Worm (Caenorhabditis elegans): Measurements from ENCODE around the gene srj-57.

Gene srj-57

DNA sequence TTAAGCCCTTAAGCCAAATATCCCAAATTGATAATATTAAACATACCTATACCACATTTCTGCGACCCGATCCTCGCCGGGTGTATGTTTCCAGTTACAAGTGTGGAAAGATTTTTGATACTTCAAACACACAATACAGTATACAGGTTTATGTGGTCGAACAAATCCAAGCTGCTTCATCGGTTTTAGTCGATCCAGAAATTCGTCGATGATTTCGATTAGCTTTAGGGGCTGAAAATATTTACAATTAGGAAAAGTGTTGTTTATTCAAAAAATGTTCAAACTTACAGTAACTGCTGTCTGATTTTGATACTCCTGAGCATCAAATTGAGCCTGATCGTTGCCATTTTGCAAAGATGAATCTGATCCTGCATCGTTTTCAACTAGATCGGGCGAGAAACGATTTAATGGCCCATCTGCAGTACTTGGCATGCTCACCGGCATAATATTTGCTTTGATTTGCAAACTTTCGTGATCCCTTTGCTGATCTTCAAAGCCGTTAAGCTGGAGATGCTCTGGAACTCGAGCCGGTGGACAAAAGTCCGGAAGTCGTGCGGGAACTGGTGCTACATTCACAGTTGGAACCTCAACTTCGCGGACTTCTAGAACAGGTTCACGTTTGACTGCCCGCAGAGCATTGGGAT, 20.9 kb upstream of the srj-57 start:
- TF ChIP-seq W03F9.2 (tag; optimal IDR thresholded peaks at IDR 0.05) = no peak
- no peak for TF ChIP-seq dao-5 (tag; optimal IDR thresholded peaks at IDR 0.05)
- no peak for TF ChIP-seq him-1 (tag; optimal IDR thresholded peaks at IDR 0.05)

DNA sequence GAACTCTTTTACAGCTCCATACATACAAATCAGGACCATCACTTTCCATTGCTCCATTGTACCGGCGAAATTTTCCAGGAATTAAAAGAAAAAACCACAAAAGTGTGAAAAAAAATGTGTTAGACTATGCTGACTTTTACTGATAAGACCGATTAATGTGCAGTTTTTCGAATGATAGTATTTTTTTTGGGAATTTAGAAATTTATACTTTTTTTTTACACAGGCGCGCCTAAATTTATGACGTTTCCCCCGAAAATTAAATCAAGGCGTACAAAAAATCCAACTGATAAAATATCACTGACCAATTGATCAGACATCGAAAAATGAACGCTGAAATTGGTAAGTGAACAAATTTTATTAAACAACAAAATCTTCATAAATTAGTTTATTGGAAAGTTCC, 20.0 kb upstream of the srj-57 start, which contains the start of gene folt-2:
Gene folt-2 (minus strand): TSS at position 179 of the 400 bp plus-strand sequence.
- TF ChIP-seq him-1 (tag; optimal IDR thresholded peaks at IDR 0.05) = no peak

- TF ChIP-seq him-1 (tag; optimal IDR thresholded peaks at IDR 0.05) (no peak), dao-5 (tag; optimal IDR thresholded peaks at IDR 0.05) (no peak), W03F9.2 (tag; optimal IDR thresholded peaks at IDR 0.05) (no peak)
Measured at ce11 chrV:2872947-2873346, 17.6 kb upstream of the srj-57 start.

DNA sequence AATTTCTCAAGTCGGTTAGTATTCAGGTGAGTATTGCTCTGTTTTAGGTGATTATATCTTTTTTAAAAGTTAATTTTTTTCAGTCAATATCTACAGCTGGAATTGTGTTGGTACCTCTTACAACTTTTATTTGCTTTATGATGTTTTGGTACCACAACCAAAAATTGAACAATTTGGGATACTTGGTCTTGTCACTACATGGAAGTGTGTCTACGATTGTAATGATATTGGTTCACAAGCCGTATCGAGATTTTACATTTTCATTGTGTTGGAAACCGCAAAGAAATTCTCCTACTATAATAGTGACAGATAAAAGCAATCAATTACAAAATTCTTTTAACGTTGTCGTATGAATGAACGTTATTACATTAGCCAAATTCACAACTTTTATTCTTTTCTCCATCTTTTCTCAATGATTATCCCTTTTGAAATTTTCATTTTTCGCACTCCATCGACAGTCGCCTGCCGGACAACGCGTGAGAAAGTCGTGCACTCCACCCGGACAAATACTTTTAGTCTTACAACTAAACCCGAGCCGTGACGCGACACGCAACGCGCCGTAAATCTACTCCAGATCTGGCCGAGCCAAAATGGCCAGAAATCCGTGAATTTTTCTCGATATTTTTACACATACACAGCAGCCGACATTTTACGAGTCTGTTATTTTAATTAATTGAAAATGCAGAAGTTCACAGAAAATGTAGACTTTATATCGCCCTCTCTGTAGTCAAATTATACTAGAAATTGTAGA, 16.6 kb upstream of the srj-57 start:
- no peak for TF ChIP-seq W03F9.2 (tag; optimal IDR thresholded peaks at IDR 0.05)

ce11 chrV:2870127-2870526, 14.8 kb upstream of the srj-57 start, which contains the start of gene srh-243:
TSS of gene srh-243 (plus strand) at chrV:2870427.
- TF ChIP-seq W03F9.2 (tag; optimal IDR thresholded peaks at IDR 0.05) = no peak
- TF ChIP-seq him-1 (tag; optimal IDR thresholded peaks at IDR 0.05) = no peak
- TF ChIP-seq dao-5 (tag; optimal IDR thresholded peaks at IDR 0.05) = no peak

DNA sequence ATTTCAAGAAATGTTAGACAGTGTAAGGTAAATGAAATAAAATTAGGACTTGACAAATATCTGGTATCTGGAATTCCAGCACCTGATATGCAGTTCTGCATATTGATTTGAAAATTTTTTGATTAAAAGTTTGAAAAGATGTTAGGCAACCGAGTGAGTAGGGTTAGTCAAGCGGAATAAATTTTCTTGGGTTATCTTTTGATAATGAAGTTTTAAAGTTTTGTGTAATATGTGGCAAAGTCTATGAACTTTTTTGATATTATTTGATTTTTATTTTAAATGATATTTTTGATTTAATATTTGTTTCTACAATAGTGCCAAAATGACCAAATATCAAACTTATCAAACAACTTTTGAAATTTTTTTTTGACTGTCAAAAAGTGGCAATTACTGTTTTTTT, 14.1 kb upstream of the srj-57 start, which contains the start of gene srh-241:
Gene srh-241 (minus strand): TSS at position 101 of the 400 bp plus-strand sequence.
- no peak for TF ChIP-seq W03F9.2 (tag; optimal IDR thresholded peaks at IDR 0.05)
- TF ChIP-seq him-1 (tag; optimal IDR thresholded peaks at IDR 0.05) = no peak
- no peak for TF ChIP-seq dao-5 (tag; optimal IDR thresholded peaks at IDR 0.05)

- TF ChIP-seq him-1 (tag; optimal IDR thresholded peaks at IDR 0.05) (no peak), W03F9.2 (tag; optimal IDR thresholded peaks at IDR 0.05) (no peak), dao-5 (tag; optimal IDR thresholded peaks at IDR 0.05) (no peak)
Measured at ce11 chrV:2864899-2865298, 9.5 kb upstream of the srj-57 start, which contains the start of gene srh-240. TSS of gene srh-240 (plus strand) at chrV:2865199.

ce11 chrV:2863033-2863432, 7.7 kb upstream of the srj-57 start, which contains the start of gene srh-272:
TSS of gene srh-272 (plus strand) at chrV:2863333.
- TF ChIP-seq W03F9.2 (tag; optimal IDR thresholded peaks at IDR 0.05) (no peak), him-1 (tag; optimal IDR thresholded peaks at IDR 0.05) (no peak), dao-5 (tag; optimal IDR thresholded peaks at IDR 0.05) (no peak)

- TF ChIP-seq him-1 (tag; optimal IDR thresholded peaks at IDR 0.05) = no peak
- TF ChIP-seq W03F9.2 (tag; optimal IDR thresholded peaks at IDR 0.05) = no peak
- TF ChIP-seq dao-5 (tag; optimal IDR thresholded peaks at IDR 0.05) = no peak
Measured at ce11 chrV:2861505-2861904, 6.1 kb upstream of the srj-57 start, which contains the start of gene srh-270. TSS of gene srh-270 (minus strand) at chrV:2861605.

ce11 chrV:2859738-2860137, 4.4 kb upstream of the srj-57 start, which contains the start of gene srj-54:
TSS of gene srj-54 (minus strand) at chrV:2859838.
- no peak for TF ChIP-seq him-1 (tag; optimal IDR thresholded peaks at IDR 0.05)
- no peak for TF ChIP-seq dao-5 (tag; optimal IDR thresholded peaks at IDR 0.05)
- no peak for TF ChIP-seq W03F9.2 (tag; optimal IDR thresholded peaks at IDR 0.05)

DNA sequence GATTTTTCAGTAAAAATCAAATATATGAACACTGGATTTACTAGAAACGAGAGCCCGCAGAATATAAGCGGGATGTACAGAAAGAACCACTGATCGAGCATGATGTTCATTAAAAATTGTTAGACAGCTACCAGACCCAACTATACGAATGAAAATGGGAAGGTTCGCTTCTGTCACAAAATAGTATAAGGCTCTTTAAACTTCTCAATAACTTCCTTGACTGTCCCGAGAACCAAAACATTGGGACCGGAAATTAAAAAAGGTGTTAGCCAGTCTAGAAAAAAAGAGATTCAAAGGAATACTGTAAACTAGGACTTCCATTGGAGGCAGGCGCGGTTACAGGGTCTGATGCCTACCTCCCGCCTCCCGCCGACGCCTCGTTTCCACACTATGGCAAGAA, 2.5 kb upstream of the srj-57 start, which contains the start of gene srj-55:
Gene srj-55 (minus strand): TSS at position 101 of the 400 bp plus-strand sequence.
- TF ChIP-seq W03F9.2 (tag; optimal IDR thresholded peaks at IDR 0.05) (no peak), him-1 (tag; optimal IDR thresholded peaks at IDR 0.05) (no peak), dao-5 (tag; optimal IDR thresholded peaks at IDR 0.05) (no peak)

- no peak for TF ChIP-seq him-1 (tag; optimal IDR thresholded peaks at IDR 0.05)
- no peak for TF ChIP-seq dao-5 (tag; optimal IDR thresholded peaks at IDR 0.05)
- TF ChIP-seq W03F9.2 (tag; optimal IDR thresholded peaks at IDR 0.05) = no peak
Measured at ce11 chrV:2849071-2849470, 6.3 kb downstream of the srj-57 start, which contains the start of gene ugt-53. TSS of gene ugt-53 (plus strand) at chrV:2849343.

DNA sequence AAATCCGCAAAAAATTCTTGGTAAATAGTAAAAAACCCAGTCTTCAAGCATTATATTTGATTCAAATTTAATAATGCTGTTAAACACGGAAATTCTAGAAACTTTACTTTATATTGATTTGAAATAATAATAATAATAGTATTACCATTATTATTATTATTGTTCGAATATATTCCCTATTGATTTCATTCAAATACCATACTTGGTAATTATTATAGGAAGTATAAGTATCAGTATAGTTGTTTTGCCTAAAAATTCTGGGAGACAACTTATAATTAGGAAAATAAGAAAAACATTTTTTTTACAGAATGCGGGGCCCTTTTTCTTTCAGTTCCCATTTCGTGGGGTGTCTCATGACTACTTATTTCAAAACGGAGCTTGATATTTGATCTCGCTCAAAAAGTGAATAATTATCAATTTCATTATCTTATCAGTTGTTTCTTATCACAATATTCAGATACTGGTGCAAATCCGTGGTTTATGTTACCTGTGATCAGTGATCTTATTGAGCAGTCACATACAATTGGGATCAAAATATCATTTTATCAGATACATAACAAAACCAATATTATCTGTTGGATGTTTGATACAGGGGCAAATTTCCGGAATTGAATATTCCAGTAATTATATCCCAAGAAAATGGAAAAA, 7.0 kb downstream of the srj-57 start, which contains the start of gene srj-49:
Gene srj-49 (minus strand): TSS at position 51 of the 648 bp plus-strand sequence.
- TF ChIP-seq him-1 (tag; optimal IDR thresholded peaks at IDR 0.05) (no peak), dao-5 (tag; optimal IDR thresholded peaks at IDR 0.05) (no peak), W03F9.2 (tag; optimal IDR thresholded peaks at IDR 0.05) (no peak)

ce11 chrV:2845771-2846170, 9.6 kb downstream of the srj-57 start, which contains the start of gene srj-44:
TSS of gene srj-44 (minus strand) at chrV:2845871.
- TF ChIP-seq W03F9.2 (tag; optimal IDR thresholded peaks at IDR 0.05) (no peak), dao-5 (tag; optimal IDR thresholded peaks at IDR 0.05) (no peak), him-1 (tag; optimal IDR thresholded peaks at IDR 0.05) (no peak)
